Fruit fly (Drosophila melanogaster) whole organism, prepupa: Measurements from ENCODE around the gene CG14182.
A peak's percentile ranks its signal among the peaks of the same experiment; 100 is the strongest.

ENCODE experiments used
- CG10631 ChIP-seq: fragments of 200-800 bp; sonication (Bioruptor generic); optimal IDR thresholded peaks from 2 replicates; lab custom pipeline; 2016; ENCODE audit warnings: missing biosample characterization, missing genetic modification characterization
- CG10669 ChIP-seq: fragments of 200-800 bp; sonication (Bioruptor generic); optimal IDR thresholded peaks from 3 replicates; lab custom pipeline; 2018; ENCODE audit warnings: missing biosample characterization, mild to moderate bottlenecking, missing genetic modification characterization, moderate library complexity
- CG11294 ChIP-seq: fragments of 200-800 bp; sonication (Bioruptor generic); IDR thresholded peaks from 2 replicates; pipeline ENCODE4 v1.3.6; 2022; ENCODE audit warnings: missing biosample characterization, missing genetic modification characterization
- CG15336 ChIP-seq: fragments of 200-800 bp; sonication (Bioruptor generic); IDR thresholded peaks from 2 replicates; pipeline ENCODE4 v1.3.6; 2022; ENCODE audit warnings: missing biosample characterization, missing genetic modification characterization
- CG16779 ChIP-seq: fragments of 200-800 bp; sonication (Bioruptor generic); optimal IDR thresholded peaks from 3 replicates; lab custom pipeline; 2017; ENCODE audit warnings: missing biosample characterization, mild to moderate bottlenecking, missing genetic modification characterization
- CG3032 ChIP-seq: fragments of 200-800 bp; optimal IDR thresholded peaks from 2 replicates; lab custom pipeline; 2019; ENCODE audit warnings: missing biosample characterization, mild to moderate bottlenecking, missing genetic modification characterization, moderate library complexity
- CG32006 ChIP-seq: fragments of 200-800 bp; sonication (Bioruptor generic); optimal IDR thresholded peaks from 3 replicates; lab custom pipeline; 2017; ENCODE audit warnings: missing biosample characterization, mild to moderate bottlenecking, missing genetic modification characterization
- CG34406 ChIP-seq: fragments of 200-800 bp; sonication (Bioruptor generic); optimal IDR thresholded peaks from 3 replicates; lab custom pipeline; 2016; ENCODE audit warnings: missing biosample characterization, missing genetic modification characterization
- CG3919 ChIP-seq: fragments of 200-800 bp; sonication (Bioruptor generic); optimal IDR thresholded peaks from 3 replicates; lab custom pipeline; 2016; ENCODE audit warnings: missing biosample characterization, missing genetic modification characterization
- CG6163 ChIP-seq: fragments of 200-800 bp; sonication (Bioruptor generic); IDR thresholded peaks from 3 replicates; pipeline ENCODE4 v1.3.6; 2022; ENCODE audit warnings: missing biosample characterization, missing genetic modification characterization
- CG6276 ChIP-seq: fragments of 200-800 bp; sonication (Bioruptor generic); optimal IDR thresholded peaks from 2 replicates; lab custom pipeline; 2017; ENCODE audit warnings: missing biosample characterization, mild to moderate bottlenecking, missing genetic modification characterization
- CG6808 ChIP-seq: fragments of 200-800 bp; sonication (Bioruptor generic); optimal IDR thresholded peaks from 3 replicates; lab custom pipeline; 2017; ENCODE audit warnings: missing biosample characterization, missing genetic modification characterization, mild to moderate bottlenecking, moderate library complexity, missing genetic modification reagents
- CG6854 ChIP-seq: fragments of 200-800 bp; sonication (Bioruptor generic); optimal IDR thresholded peaks from 2 replicates; lab custom pipeline; 2017; ENCODE audit warnings: missing biosample characterization, mild to moderate bottlenecking, missing genetic modification characterization
- CG7368 ChIP-seq: fragments of 200-800 bp; sonication (Bioruptor generic); optimal IDR thresholded peaks from 3 replicates; lab custom pipeline; 2016; ENCODE audit warnings: missing biosample characterization, missing genetic modification characterization
- CG8319 ChIP-seq: fragments of 200-800 bp; sonication (Bioruptor generic); optimal IDR thresholded peaks from 3 replicates; lab custom pipeline; 2016; ENCODE audit warnings: missing biosample characterization, missing genetic modification characterization
- CG8632 ChIP-seq: fragments of 200-800 bp; sonication (Bioruptor generic); optimal IDR thresholded peaks from 3 replicates; lab custom pipeline; 2016; ENCODE audit warnings: missing biosample characterization, missing genetic modification characterization
- CG9139 ChIP-seq: fragments of 200-800 bp; sonication (Bioruptor generic); optimal IDR thresholded peaks from 3 replicates; lab custom pipeline; 2017; ENCODE audit warnings: missing biosample characterization, mild to moderate bottlenecking, missing genetic modification characterization
- Eip75B ChIP-seq: fragments of 200-800 bp; sonication (Bioruptor generic); optimal IDR thresholded peaks from 3 replicates; lab custom pipeline; 2016; ENCODE audit warnings: missing biosample characterization, missing genetic modification characterization
- Ets21C ChIP-seq: fragments of 200-800 bp; sonication (Bioruptor generic); optimal IDR thresholded peaks from 3 replicates; lab custom pipeline; 2016; ENCODE audit warnings: missing biosample characterization, missing genetic modification characterization
- Gug ChIP-seq: fragments of 200-800 bp; sonication (Bioruptor generic); IDR thresholded peaks from 2 replicates; pipeline ENCODE4 v1.3.6; 2022; ENCODE audit warnings: missing biosample characterization, missing genetic modification characterization
- Hr38 ChIP-seq: sonication (Bioruptor generic); optimal IDR thresholded peaks from 2 replicates; lab custom pipeline; 2016; ENCODE audit warnings: missing biosample characterization, missing genetic modification characterization
- Met ChIP-seq: fragments of 200-800 bp; sonication (Bioruptor generic); optimal IDR thresholded peaks from 3 replicates; lab custom pipeline; 2016; ENCODE audit warnings: missing biosample characterization, missing genetic modification characterization
- OdsH ChIP-seq: fragments of 200-800 bp; sonication (Bioruptor generic); optimal IDR thresholded peaks from 3 replicates; lab custom pipeline; 2016; ENCODE audit warnings: missing biosample characterization, missing genetic modification characterization
- Smox ChIP-seq: fragments of 200-800 bp; sonication (Bioruptor generic); optimal IDR thresholded peaks from 3 replicates; lab custom pipeline; 2016; ENCODE audit warnings: missing biosample characterization, missing genetic modification characterization
- Sox102F ChIP-seq: fragments of 200-800 bp; sonication (Bioruptor generic); optimal IDR thresholded peaks from 2 replicates; lab custom pipeline; 2016; ENCODE audit warnings: missing biosample characterization, mild to moderate bottlenecking, missing genetic modification characterization
- acj6 ChIP-seq: fragments of 200-800 bp; sonication (Bioruptor generic); optimal IDR thresholded peaks from 3 replicates; lab custom pipeline; 2016; ENCODE audit warnings: missing biosample characterization, missing genetic modification characterization
- dac ChIP-seq: fragments of 200-800 bp; sonication (Bioruptor generic); optimal IDR thresholded peaks from 2 replicates; lab custom pipeline; 2017; ENCODE audit warnings: missing biosample characterization, mild to moderate bottlenecking, missing genetic modification characterization
- dsx ChIP-seq: fragments of 200-800 bp; optimal IDR thresholded peaks from 3 replicates; lab custom pipeline; 2019; ENCODE audit warnings: missing biosample characterization, mild to moderate bottlenecking, missing genetic modification characterization, moderate library complexity; ENCODE audit not compliant: poor library complexity, severe bottlenecking
- eg ChIP-seq: fragments of 200-800 bp; sonication (Bioruptor generic); IDR thresholded peaks from 3 replicates; pipeline ENCODE4 v1.3.6; 2022; ENCODE audit warnings: missing biosample characterization, missing genetic modification characterization
- fd59A ChIP-seq: fragments of 200-800 bp; sonication (Bioruptor generic); optimal IDR thresholded peaks from 2 replicates; lab custom pipeline; 2017; ENCODE audit warnings: missing biosample characterization, mild to moderate bottlenecking, missing genetic modification characterization, missing genetic modification reagents
- fd85E ChIP-seq: fragments of 200-800 bp; sonication (Bioruptor generic); optimal IDR thresholded peaks from 3 replicates; lab custom pipeline; 2016; ENCODE audit warnings: missing biosample characterization, missing genetic modification characterization
- lz ChIP-seq: fragments of 200-800 bp; sonication (Bioruptor generic); optimal IDR thresholded peaks from 3 replicates; lab custom pipeline; 2016; ENCODE audit warnings: missing biosample characterization, missing genetic modification characterization
- pdm3 ChIP-seq: fragments of 200-800 bp; sonication (Bioruptor generic); optimal IDR thresholded peaks from 3 replicates; lab custom pipeline; 2016; ENCODE audit warnings: missing biosample characterization, missing genetic modification characterization
- salr ChIP-seq, 2 experiments: fragments of 200-800 bp; sonication (Bioruptor generic); optimal IDR thresholded peaks; 3 replicates each; lab custom pipeline; 2016 to 2018; ENCODE audit warnings: missing biosample characterization in 2 of 2, missing genetic modification characterization in 2 of 2, mild to moderate bottlenecking in 1 of 2
- ss ChIP-seq, 2 experiments: fragments of 200-800 bp; sonication (Bioruptor generic); optimal IDR thresholded peaks; 2 replicates in 1 of 2; 3 replicates in 1 of 2; lab custom pipeline; 2017 to 2018; ENCODE audit warnings: mild to moderate bottlenecking in 2 of 2, missing biosample characterization in 2 of 2, missing genetic modification characterization in 2 of 2, moderate library complexity in 1 of 2
- svp ChIP-seq: fragments of 200-800 bp; sonication (Bioruptor generic); peaks from one replicate; lab custom pipeline; 2016; ENCODE audit warnings: missing biosample characterization, missing genetic modification characterization
- topi ChIP-seq: fragments of 200-800 bp; sonication (Bioruptor generic); optimal IDR thresholded peaks from 3 replicates; lab custom pipeline; 2016; ENCODE audit warnings: missing biosample characterization, missing genetic modification characterization
- vri ChIP-seq: fragments of 200-800 bp; sonication (Bioruptor generic); optimal IDR thresholded peaks from 3 replicates; lab custom pipeline; 2016; ENCODE audit warnings: missing biosample characterization, mild to moderate bottlenecking, missing genetic modification characterization

Gene CG14182

dm6 chr3L:19991120-19991519 is 11.5 kb upstream of the CG14182 start, which contains the start of gene fln:
TSS of gene fln (minus strand) at chr3L:19991220.
- TF ChIP-seq CG34406 (GFP tag; lab: Kevin White, UChicago) (no peak), Hr38 (no peak), CG7368 (GFP tag; lab: Kevin White, UChicago) (no peak), CG6276 (GFP tag; lab: Kevin White, UChicago) (no peak), vri (GFP tag; lab: Kevin White, UChicago) (no peak), CG8319 (GFP tag; lab: Kevin White, UChicago) (no peak), ss (GFP tag; optimal IDR thresholded peaks at IDR 0.05; lab: Kevin White, UChicago) (no peak), CG32006 (no peak), pdm3 (GFP tag; lab: Kevin White, UChicago) (no peak), Sox102F (no peak), CG6854 (GFP tag; lab: Kevin White, UChicago) (no peak)

dm6 chr3L:19988891-19989290 is 9.3 kb upstream of the CG14182 start, which contains the start of gene Csas:
TSS of gene Csas (minus strand) at chr3L:19988991.
- TF ChIP-seq CG15336 (peak; percentile 29; the same call in 1 of the 2 replicates), fd59A (no peak), Smox (no peak)

- no peak for TF ChIP-seq dsx (GFP tag; lab: Kevin White, UChicago)
- no peak for TF ChIP-seq CG3919 (GFP tag; lab: Kevin White, UChicago)
- no peak for TF ChIP-seq dac (GFP tag; lab: Kevin White, UChicago)
- TF ChIP-seq CG16779 (tag; lab: Kevin White, UChicago) = no peak
Measured at dm6 chr3L:19985768-19986167, 6.2 kb upstream of the CG14182 start, which contains the start of the genes hale and schuy. TSS of gene hale (minus strand) at chr3L:19985868. TSS of gene schuy (plus strand) at chr3L:19986093.

- TF ChIP-seq CG6163 (no peak), CG3032 (no peak), Met (GFP tag; lab: Kevin White, UChicago) (no peak), lz (GFP tag; lab: Kevin White, UChicago) (no peak), ss (GFP tag; optimal IDR thresholded peaks at IDR 0.05; lab: Kevin White, UChicago) (no peak), CG8632 (GFP tag; lab: Kevin White, UChicago) (no peak), CG6854 (GFP tag; lab: Kevin White, UChicago) (no peak), Eip75B (GFP tag; lab: Kevin White, UChicago) (no peak), CG11294 (GFP tag; lab: Robert Waterston, UW) (no peak), CG10631 (GFP tag; lab: Kevin White, UChicago) (no peak), fd59A (no peak), CG9139 (no peak), CG6808 (no peak), CG10669 (GFP tag; lab: Kevin White, UChicago) (no peak), Sox102F (no peak), topi (GFP tag; lab: Kevin White, UChicago) (no peak), eg (GFP tag; lab: Robert Waterston, UW) (no peak), Hr38 (no peak), OdsH (GFP tag; lab: Kevin White, UChicago) (no peak), fd85E (no peak)
Measured at dm6 chr3L:19981385-19981784, 1.8 kb upstream of the CG14182 start, which contains the start of gene CG17732. TSS of gene CG17732 (plus strand) at chr3L:19981685.

- TF ChIP-seq Sox102F (no peak), dac (GFP tag; lab: Kevin White, UChicago) (no peak), ss (GFP tag; optimal IDR thresholded peaks at IDR 0.05; lab: Kevin White, UChicago) (no peak), Gug (no peak), CG6854 (GFP tag; lab: Kevin White, UChicago) (no peak), salr (GFP tag; optimal IDR thresholded peaks at IDR 0.05; lab: Kevin White, UChicago) (no peak), svp (GFP tag; lab: Kevin White, UChicago) (no peak), acj6 (GFP tag; lab: Kevin White, UChicago) (no peak), CG8319 (GFP tag; lab: Kevin White, UChicago) (no peak), Ets21C (GFP tag; lab: Kevin White, UChicago) (no peak), CG6276 (GFP tag; lab: Kevin White, UChicago) (no peak)
Measured at dm6 chr3L:19978088-19978487, 1.5 kb downstream of the CG14182 start.
